Fruit fly (Drosophila melanogaster) whole organism, adult: ENCODE results near the gene CG6282.
A peak's percentile ranks its signal among the peaks of the same experiment; 100 is the strongest.

Experiments
- CG11617 ChIP-seq: fragments of 200-800 bp; sonication (Bioruptor generic); optimal IDR thresholded peaks from 2 replicates; lab custom pipeline; 2017; ENCODE audit warnings: mild to moderate bottlenecking, missing biosample characterization, missing genetic modification reagents, missing genetic modification characterization
- CG12768 ChIP-seq: fragments of 200-800 bp; sonication (Bioruptor generic); optimal IDR thresholded peaks from 2 replicates; lab custom pipeline; 2017; ENCODE audit warnings: missing biosample characterization, missing genetic modification characterization, mild to moderate bottlenecking, moderate library complexity, missing genetic modification reagents
- CG14711 ChIP-seq: fragments of 200-800 bp; sonication (Bioruptor generic); optimal IDR thresholded peaks from 2 replicates; lab custom pipeline; 2018; ENCODE audit warnings: missing biosample characterization, mild to moderate bottlenecking, missing genetic modification characterization, moderate library complexity
- CG1620 ChIP-seq: fragments of 200-800 bp; sonication (Bioruptor generic); optimal IDR thresholded peaks from 2 replicates; lab custom pipeline; 2016; ENCODE audit warnings: missing biosample characterization, missing genetic modification characterization
- CG33017 ChIP-seq: fragments of 200-800 bp; sonication (Bioruptor generic); optimal IDR thresholded peaks from 2 replicates; lab custom pipeline; 2018; ENCODE audit warnings: missing biosample characterization, mild to moderate bottlenecking, missing genetic modification characterization, moderate library complexity
- CG5204 ChIP-seq: fragments of 200-800 bp; sonication (Bioruptor generic); optimal IDR thresholded peaks from 2 replicates; lab custom pipeline; 2016; ENCODE audit warnings: missing biosample characterization, missing genetic modification characterization
- CG7045 ChIP-seq: fragments of 200-800 bp; sonication (Bioruptor generic); optimal IDR thresholded peaks from 2 replicates; lab custom pipeline; 2017; ENCODE audit warnings: missing biosample characterization, mild to moderate bottlenecking, missing genetic modification characterization
- CG7101 ChIP-seq: fragments of 200-800 bp; sonication (Bioruptor generic); optimal IDR thresholded peaks from 2 replicates; lab custom pipeline; 2018; ENCODE audit warnings: missing biosample characterization, mild to moderate bottlenecking, missing genetic modification characterization, moderate library complexity
- Clk ChIP-seq: fragments of 200-800 bp; sonication (Bioruptor generic); optimal IDR thresholded peaks from 2 replicates; lab custom pipeline; 2017; ENCODE audit warnings: missing biosample characterization, missing genetic modification characterization
- Crg-1 ChIP-seq: fragments of 200-800 bp; sonication (Bioruptor generic); optimal IDR thresholded peaks from 2 replicates; lab custom pipeline; 2016; ENCODE audit warnings: missing biosample characterization, missing genetic modification characterization
- Hr96 ChIP-seq: fragments of 200-800 bp; sonication (Bioruptor generic); optimal IDR thresholded peaks from 2 replicates; lab custom pipeline; 2016; ENCODE audit warnings: missing biosample characterization, missing genetic modification characterization
- Mnt ChIP-seq: fragments of 200-800 bp; sonication (Bioruptor generic); optimal IDR thresholded peaks from 2 replicates; lab custom pipeline; 2016; ENCODE audit warnings: missing biosample characterization, mild to moderate bottlenecking, missing genetic modification characterization
- bab1 ChIP-seq: fragments of 200-800 bp; sonication (Bioruptor generic); optimal IDR thresholded peaks from 3 replicates; lab custom pipeline; 2019; ENCODE audit warnings: missing biosample characterization, mild to moderate bottlenecking, missing genetic modification characterization, moderate library complexity
- cic ChIP-seq: fragments of 200-800 bp; sonication (Bioruptor generic); optimal IDR thresholded peaks from 2 replicates; lab custom pipeline; 2017; ENCODE audit warnings: missing biosample characterization, mild to moderate bottlenecking, missing genetic modification characterization, moderate library complexity
- cnc ChIP-seq, 2 experiments: fragments of >200 bp; optimal IDR thresholded peaks; 2 replicates each; lab custom pipeline; 2017
- kay ChIP-seq: fragments of 200-800 bp; sonication (Bioruptor generic); peaks from one replicate; lab custom pipeline; 2016; ENCODE audit warnings: missing biosample characterization, missing genetic modification characterization, borderline replicate concordance
- ovo ChIP-seq: fragments of 200-800 bp; sonication (Bioruptor generic); optimal IDR thresholded peaks from 2 replicates; lab custom pipeline; 2016; ENCODE audit warnings: missing biosample characterization, missing genetic modification characterization
- pad ChIP-seq: fragments of 200-800 bp; sonication (Bioruptor generic); optimal IDR thresholded peaks from 3 replicates; lab custom pipeline; 2017; ENCODE audit warnings: missing biosample characterization, missing genetic modification characterization, mild to moderate bottlenecking, moderate library complexity, missing genetic modification reagents
- tj ChIP-seq: fragments of 200-800 bp; sonication (Bioruptor generic); optimal IDR thresholded peaks from 3 replicates; lab custom pipeline; 2017; ENCODE audit warnings: missing biosample characterization, mild to moderate bottlenecking, missing genetic modification characterization, moderate library complexity
- toe ChIP-seq: fragments of 200-800 bp; sonication (Bioruptor generic); optimal IDR thresholded peaks from 2 replicates; lab custom pipeline; 2016; ENCODE audit warnings: missing biosample characterization, missing genetic modification characterization

Gene CG6282

DNA sequence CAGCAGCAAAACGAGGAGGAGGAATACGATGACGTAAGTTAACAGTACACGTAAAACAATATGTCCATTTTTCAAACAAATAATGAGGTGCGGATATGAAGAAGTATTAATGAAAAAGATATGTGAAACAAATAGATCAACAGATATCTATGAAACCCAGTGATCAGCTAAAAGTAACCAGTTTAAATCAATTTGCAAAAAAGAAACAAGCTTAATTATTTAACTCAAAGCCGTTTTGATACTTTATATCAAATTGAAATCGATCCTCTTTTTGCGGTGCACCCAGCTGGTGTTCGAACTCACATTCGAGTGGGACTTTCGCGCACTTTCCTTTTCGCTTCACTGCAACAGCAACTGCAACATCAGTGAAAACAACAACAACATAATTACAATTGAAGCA, 36.6 kb downstream of the CG6282 start:
- TF ChIP-seq CG7045 (GFP tag; lab: Kevin White, UChicago): no peak
- no peak for TF ChIP-seq Clk (GFP tag; lab: Kevin White, UChicago)
- TF ChIP-seq CG12768 (GFP tag; lab: Kevin White, UChicago): no peak
- no peak for TF ChIP-seq Crg-1 (GFP tag; lab: Kevin White, UChicago)
- TF ChIP-seq Mnt (GFP tag; lab: Kevin White, UChicago): no peak
- TF ChIP-seq Hr96: no peak
- no peak for TF ChIP-seq pad (GFP tag; lab: Kevin White, UChicago)
- TF ChIP-seq CG33017 (tag; lab: Kevin White, UChicago): no peak
- TF ChIP-seq CG14711 (tag; lab: Kevin White, UChicago): no peak
- no peak for TF ChIP-seq cic (GFP tag; lab: Kevin White, UChicago)
- no peak for TF ChIP-seq CG7101 (tag; lab: Kevin White, UChicago)
- TF ChIP-seq CG1620 (GFP tag; lab: Kevin White, UChicago): no peak
- no peak for TF ChIP-seq bab1 (GFP tag; lab: Kevin White, UChicago)
- no peak for TF ChIP-seq kay
- TF ChIP-seq ovo: no peak
- no peak for TF ChIP-seq tj (GFP tag; lab: Kevin White, UChicago)
- TF ChIP-seq toe: no peak
- TF ChIP-seq cnc (optimal IDR thresholded peaks at IDR 0.05; lab: Kevin White, UChicago): no peak
- no peak for TF ChIP-seq CG11617 (GFP tag; lab: Kevin White, UChicago)
- no peak for TF ChIP-seq CG5204

DNA sequence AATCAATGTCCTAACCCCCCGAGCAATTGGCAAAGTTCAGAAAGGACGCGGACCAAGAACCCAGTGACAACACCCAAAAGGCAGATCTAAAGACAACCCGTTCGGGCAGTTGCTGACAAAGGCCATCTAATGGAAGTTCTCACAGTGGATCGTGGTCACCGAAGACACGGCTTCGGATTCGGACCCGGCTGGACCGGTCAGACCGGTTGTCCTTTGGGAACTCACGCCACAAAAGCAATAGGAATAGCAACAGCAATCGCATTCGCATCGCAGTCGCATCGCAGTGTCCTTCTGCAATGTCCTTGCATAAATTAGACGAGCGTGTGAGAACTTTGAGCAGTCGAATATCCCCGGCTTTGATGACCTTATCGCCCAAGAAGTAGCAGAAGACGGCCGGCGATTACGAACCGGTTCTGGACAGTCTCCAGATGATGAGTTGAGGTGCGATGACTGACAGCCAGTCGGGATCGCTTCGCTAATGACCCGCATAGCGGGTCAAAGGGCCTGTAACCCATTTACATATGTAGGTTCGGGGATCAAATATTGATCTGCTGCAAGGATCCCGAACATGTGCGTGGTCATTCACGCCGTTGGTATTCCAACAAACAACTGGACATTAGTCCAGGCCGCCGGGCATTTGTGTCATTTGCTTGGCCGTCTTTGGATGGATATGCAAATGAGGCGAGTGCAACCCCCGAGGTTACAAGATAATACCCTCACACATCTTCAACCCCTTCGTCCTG, 39.5 kb downstream of the CG6282 start:
- TF ChIP-seq Clk (GFP tag; lab: Kevin White, UChicago): no peak
- no peak for TF ChIP-seq Mnt (GFP tag; lab: Kevin White, UChicago)
- no peak for TF ChIP-seq CG1620 (GFP tag; lab: Kevin White, UChicago)
- TF ChIP-seq cnc (optimal IDR thresholded peaks at IDR 0.05; lab: Kevin White, UChicago): no peak
- no peak for TF ChIP-seq Crg-1 (GFP tag; lab: Kevin White, UChicago)
- no peak for TF ChIP-seq CG33017 (tag; lab: Kevin White, UChicago)
- no peak for TF ChIP-seq CG14711 (tag; lab: Kevin White, UChicago)
- no peak for TF ChIP-seq Hr96

DNA sequence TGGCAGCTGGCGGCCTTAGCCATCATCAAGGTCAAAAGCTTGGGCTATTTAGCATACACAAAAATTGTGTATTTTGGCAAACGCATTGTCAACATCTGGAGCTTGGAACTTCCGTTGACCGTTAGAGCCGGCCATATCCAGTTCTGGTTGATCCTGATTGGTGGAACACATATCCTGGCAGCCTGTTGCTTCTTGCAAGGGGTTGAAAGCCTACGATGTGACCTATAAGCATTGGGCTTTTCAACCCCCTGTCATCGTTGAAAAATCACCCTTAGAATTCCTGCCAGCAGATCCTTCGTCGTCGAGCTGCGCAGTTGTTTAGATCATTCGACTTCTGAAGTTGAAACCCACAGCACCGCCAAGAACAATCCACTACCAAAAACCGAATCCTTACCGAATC, 42.4 kb downstream of the CG6282 start, which contains the start of the genes CG13305 and Pex7:
Gene CG13305, minus strand, starts transcription at position 2 of the 400 bp plus-strand sequence.
Gene Pex7, plus strand, starts transcription at position 325 of the 400 bp plus-strand sequence.
- TF ChIP-seq CG14711 (tag; lab: Kevin White, UChicago) (no peak), CG33017 (tag; lab: Kevin White, UChicago) (no peak), Clk (GFP tag; lab: Kevin White, UChicago) (no peak), toe (no peak), pad (GFP tag; lab: Kevin White, UChicago) (no peak), Hr96 (no peak), CG1620 (GFP tag; lab: Kevin White, UChicago) (no peak), cnc (optimal IDR thresholded peaks at IDR 0.05; lab: Kevin White, UChicago) (no peak), kay (no peak), CG7101 (tag; lab: Kevin White, UChicago) (no peak), Crg-1 (GFP tag; lab: Kevin White, UChicago) (no peak)

DNA sequence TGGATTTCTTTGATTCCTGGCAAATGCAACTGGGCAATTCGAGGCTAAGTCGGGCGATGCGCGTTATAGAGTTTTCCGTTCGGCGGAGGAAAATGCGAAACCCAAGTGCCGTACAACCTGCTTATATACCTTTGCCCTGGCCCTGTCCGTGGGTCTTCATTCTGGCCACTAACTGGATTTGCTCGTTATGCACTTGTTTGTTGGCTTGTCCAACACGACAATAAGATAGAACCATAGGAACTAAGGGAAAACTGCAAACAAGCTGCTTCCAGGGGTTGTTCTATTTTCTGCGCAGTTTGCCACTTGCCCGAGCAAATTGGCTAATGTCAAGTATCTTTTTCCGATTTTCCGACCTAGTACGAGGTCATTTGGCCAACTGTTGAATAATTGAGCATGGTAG, 44.4 kb downstream of the CG6282 start, which contains the start of gene Arr2:
Gene Arr2, minus strand, starts transcription at position 101 of the 400 bp plus-strand sequence.
- TF ChIP-seq kay (peak; percentile 46), CG7101 (tag; lab: Kevin White, UChicago) (no peak)

DNA sequence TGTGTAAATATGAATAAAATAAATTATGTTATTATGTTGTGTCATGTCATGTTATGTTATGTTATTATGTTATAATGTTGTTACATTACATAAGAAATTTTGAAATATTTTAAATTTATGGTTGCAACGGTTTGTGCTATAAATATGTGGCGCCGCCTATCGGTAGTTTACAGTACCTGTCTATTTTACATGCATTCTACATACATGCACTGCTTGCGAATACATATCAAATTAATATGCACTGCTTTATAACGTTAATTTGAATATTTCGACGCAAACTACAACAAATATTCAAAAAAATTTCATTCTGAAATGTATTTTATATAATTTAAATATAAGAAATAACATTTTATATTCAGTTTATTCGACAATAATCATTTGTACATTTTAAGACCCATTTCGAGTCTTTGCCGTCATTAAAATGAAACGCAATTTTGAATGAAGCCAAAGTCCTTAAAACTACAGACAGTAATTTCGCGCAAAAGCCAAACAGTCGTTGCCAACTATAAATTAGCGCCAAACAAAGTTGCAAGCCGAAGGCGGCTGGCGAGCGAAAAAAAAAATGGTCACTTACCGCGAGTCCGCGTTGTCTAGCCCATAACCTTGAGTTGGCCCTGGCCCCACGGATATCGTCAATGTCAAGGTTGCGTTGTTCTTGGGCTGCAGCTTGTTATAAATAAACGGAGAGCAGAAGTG, 47.6 kb downstream of the CG6282 start:
- TF ChIP-seq bab1 (GFP tag; lab: Kevin White, UChicago) (peak; percentile 63), Mnt (GFP tag; lab: Kevin White, UChicago) (no peak), kay (peak; percentile 23)

DNA sequence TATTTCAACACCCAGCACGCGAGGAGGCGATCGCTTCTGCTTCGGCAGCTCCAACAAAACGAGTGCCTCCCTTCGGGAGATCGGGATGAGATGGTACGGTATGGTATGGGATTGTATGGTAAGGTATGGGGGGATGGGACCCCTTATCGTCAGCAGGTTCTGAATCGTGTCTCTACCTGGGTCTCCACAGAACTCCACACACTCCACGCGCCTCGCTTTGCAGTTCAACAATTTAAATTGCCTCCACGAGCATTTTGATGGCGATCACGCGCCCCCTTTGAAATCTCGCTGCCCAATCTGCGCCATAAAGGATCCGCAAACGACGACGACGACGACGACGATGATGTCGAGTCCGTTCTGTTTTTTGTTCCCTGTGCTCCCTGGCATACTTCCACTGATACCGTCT, 48.1 kb downstream of the CG6282 start:
- TF ChIP-seq pad (GFP tag; lab: Kevin White, UChicago) (no peak), CG14711 (tag; lab: Kevin White, UChicago) (no peak), CG33017 (tag; lab: Kevin White, UChicago) (no peak), cic (GFP tag; lab: Kevin White, UChicago) (no peak), kay (no peak), Clk (GFP tag; lab: Kevin White, UChicago) (no peak), CG11617 (GFP tag; lab: Kevin White, UChicago) (no peak), toe (no peak), ovo (no peak), CG5204 (no peak), CG1620 (GFP tag; lab: Kevin White, UChicago) (no peak), CG12768 (GFP tag; lab: Kevin White, UChicago) (no peak), CG7101 (tag; lab: Kevin White, UChicago) (no peak), cnc (optimal IDR thresholded peaks at IDR 0.05; lab: Kevin White, UChicago) (no peak), bab1 (GFP tag; lab: Kevin White, UChicago) (no peak)
